Fruit fly (Drosophila melanogaster): ENCODE results near the gene Pfdn1.

- TF ChIP-seq Pif1A (GFP tag; optimal IDR thresholded peaks at IDR 0.05) = no peak
- TF ChIP-seq gl (tag; optimal IDR thresholded peaks at IDR 0.05) = no peak
- TF ChIP-seq CG14655 (GFP tag; optimal IDR thresholded peaks at IDR 0.05) = no peak
- TF ChIP-seq CG13204 (GFP tag; optimal IDR thresholded peaks at IDR 0.05) = no peak
- no peak for TF ChIP-seq fd96Ca (GFP tag; IDR thresholded peaks at IDR 0.05)
- TF ChIP-seq CG17806 (tag; optimal IDR thresholded peaks at IDR 0.05) = no peak
- TF ChIP-seq CG32121 (GFP tag; IDR thresholded peaks at IDR 0.05) = no peak
- TF ChIP-seq CG34367 (tag; optimal IDR thresholded peaks at IDR 0.05) = no peak
- no peak for TF ChIP-seq D1 (tag; optimal IDR thresholded peaks at IDR 0.05)
- TF ChIP-seq EcR (GFP tag; optimal IDR thresholded peaks at IDR 0.05) = no peak
These were observed 7.3 kb downstream of the Pfdn1 start for dm6 chr2L:6076143-6076542.

Data from whole organism, pupa.